Fruit fly (Drosophila melanogaster) whole organism, adult: ENCODE measurements around the gene Pez.

Experiments used
- CG11617 ChIP-seq: fragments of 200-800 bp; sonication (Bioruptor generic); optimal IDR thresholded peaks from 2 replicates; lab custom pipeline; 2017; ENCODE audit warnings: mild to moderate bottlenecking, missing biosample characterization, missing genetic modification reagents, missing genetic modification characterization
- CG12768 ChIP-seq: fragments of 200-800 bp; sonication (Bioruptor generic); optimal IDR thresholded peaks from 2 replicates; lab custom pipeline; 2017; ENCODE audit warnings: missing biosample characterization, missing genetic modification characterization, mild to moderate bottlenecking, moderate library complexity, missing genetic modification reagents
- CG7101 ChIP-seq: fragments of 200-800 bp; sonication (Bioruptor generic); optimal IDR thresholded peaks from 2 replicates; lab custom pipeline; 2018; ENCODE audit warnings: missing biosample characterization, mild to moderate bottlenecking, missing genetic modification characterization, moderate library complexity
- cnc ChIP-seq, 2 experiments: fragments of >200 bp; optimal IDR thresholded peaks; 2 replicates each; lab custom pipeline; 2017

- no peak for TF ChIP-seq CG12768
- no peak for TF ChIP-seq CG7101
- TF ChIP-seq CG11617 (GFP tag; lab: Kevin White, UChicago), result no peak
- no peak for TF ChIP-seq cnc (optimal IDR thresholded peaks at IDR 0.05; lab: Kevin White, UChicago)
Observed at dm6 chr2L:6354231-6354630, 15.8 kb upstream of the Pez start, which contains the start of gene ppk7.
